Worm (Caenorhabditis elegans): ENCODE data around the gene F54D10.7.

- TF ChIP-seq aly-1 (tag; optimal IDR thresholded peaks at IDR 0.05) (no peak), tbx-37 (GFP tag; conservative IDR thresholded peaks at IDR 0.05) (no peak), scrt-1 (GFP tag; IDR thresholded peaks at IDR 0.05) (no peak), hmbx-1 (tag; optimal IDR thresholded peaks at IDR 0.05) (no peak), tra-4 (tag; optimal IDR thresholded peaks at IDR 0.05) (no peak), flt-1 (GFP tag; IDR thresholded peaks at IDR 0.05) (no peak), pes-1 (GFP tag; IDR thresholded peaks at IDR 0.05) (no peak), ama-1 (optimal IDR thresholded peaks at IDR 0.05) (no peak), F13C5.2 (tag; optimal IDR thresholded peaks at IDR 0.05) (no peak), ceh-36 (tag; optimal IDR thresholded peaks at IDR 0.05) (no peak), sea-1 (GFP tag; conservative IDR thresholded peaks at IDR 0.05) (no peak), tbx-11 (GFP tag; IDR thresholded peaks at IDR 0.05) (no peak), ets-7 (tag; optimal IDR thresholded peaks at IDR 0.05) (no peak), B0310.2 (tag; optimal IDR thresholded peaks at IDR 0.05) (no peak)
Measured at ce11 chrII:3806964-3807363, 14.1 kb downstream of the F54D10.7 start, which contains the start of gene F54D10.4.
